Worm (Caenorhabditis elegans): ENCODE results near the gene F27E5.8.

ce11 chrII:10122465-10122864 lies 4.8 kb downstream of the F27E5.8 start, which contains the start of gene F27E5.7:
- TF ChIP-seq unc-62 (GFP tag; optimal IDR thresholded peaks at IDR 0.05) (no peak), ama-1 (optimal IDR thresholded peaks at IDR 0.05) (no peak), lsy-2 (tag; optimal IDR thresholded peaks at IDR 0.05) (no peak), mbf-1 (tag; optimal IDR thresholded peaks at IDR 0.05) (no peak), elt-3 (tag; optimal IDR thresholded peaks at IDR 0.05) (no peak), nhr-12 (tag; optimal IDR thresholded peaks at IDR 0.05) (no peak)
